Fruit fly (Drosophila melanogaster) S2 (cell line): ENCODE results near the gene CG31106.

Source experiments
- CG8478 ChIP-seq: fragments of >200 bp; optimal IDR thresholded peaks from 2 replicates; lab custom pipeline; 2018
- CTCF ChIP-seq, 2 experiments: fragments of >200 bp; optimal IDR thresholded peaks; 2 replicates each; lab custom pipeline; 2018

Gene CG31106

dm6 chr3R:25215997-25216396 lies at the start of gene CG31106:
TSS of gene CG31106 (plus strand) at chr3R:25216297.
- TF ChIP-seq CG8478 (lab: Kevin White, UChicago) (no peak), CTCF (optimal IDR thresholded peaks at IDR 0.05; lab: Kevin White, UChicago) (no peak)

dm6 chr3R:25166788-25167187 lies 49.3 kb upstream of the CG31106 start:
- no peak for TF ChIP-seq CG8478 (lab: Kevin White, UChicago)

dm6 chr3R:25167407-25168191 lies 48.5 kb upstream of the CG31106 start:
- TF ChIP-seq CTCF (optimal IDR thresholded peaks at IDR 0.05; lab: Kevin White, UChicago) (no peak), CG8478 (lab: Kevin White, UChicago) (no peak)

dm6 chr3R:25168259-25168972 lies 47.7 kb upstream of the CG31106 start:
- TF ChIP-seq CTCF (optimal IDR thresholded peaks at IDR 0.05; lab: Kevin White, UChicago) (no peak), CG8478 (lab: Kevin White, UChicago) (no peak)

- no peak for TF ChIP-seq CG8478 (lab: Kevin White, UChicago)
- no peak for TF ChIP-seq CTCF (optimal IDR thresholded peaks at IDR 0.05; lab: Kevin White, UChicago)
Measured at dm6 chr3R:25172353-25172752, 43.7 kb upstream of the CG31106 start.

dm6 chr3R:25172976-25173375 lies 43.1 kb upstream of the CG31106 start:
- no peak for TF ChIP-seq CTCF (optimal IDR thresholded peaks at IDR 0.05; lab: Kevin White, UChicago)
- TF ChIP-seq CG8478 (lab: Kevin White, UChicago) = no peak

dm6 chr3R:25174244-25174643 lies 41.9 kb upstream of the CG31106 start:
- TF ChIP-seq CTCF (optimal IDR thresholded peaks at IDR 0.05; lab: Kevin White, UChicago) (no peak), CG8478 (lab: Kevin White, UChicago) (no peak)

dm6 chr3R:25176517-25176916 lies 39.6 kb upstream of the CG31106 start:
- TF ChIP-seq CTCF (optimal IDR thresholded peaks at IDR 0.05; lab: Kevin White, UChicago) (no peak), CG8478 (lab: Kevin White, UChicago) (no peak)

dm6 chr3R:25177429-25177828 lies 38.7 kb upstream of the CG31106 start:
- TF ChIP-seq CG8478 (lab: Kevin White, UChicago) = no peak
- no peak for TF ChIP-seq CTCF (optimal IDR thresholded peaks at IDR 0.05; lab: Kevin White, UChicago)

dm6 chr3R:25178521-25178920 lies 37.6 kb upstream of the CG31106 start:
- TF ChIP-seq CTCF (optimal IDR thresholded peaks at IDR 0.05; lab: Kevin White, UChicago) (no peak), CG8478 (lab: Kevin White, UChicago) (no peak)

- TF ChIP-seq CTCF (optimal IDR thresholded peaks at IDR 0.05; lab: Kevin White, UChicago) = no peak
- no peak for TF ChIP-seq CG8478 (lab: Kevin White, UChicago)
Measured at dm6 chr3R:25181424-25181823, 34.7 kb upstream of the CG31106 start.

dm6 chr3R:25183484-25184442 lies 32.3 kb upstream of the CG31106 start, which contains the start of gene dan:
TSS of gene dan (plus strand) at chr3R:25184383.
- TF ChIP-seq CG8478 (lab: Kevin White, UChicago) (no peak), CTCF (optimal IDR thresholded peaks at IDR 0.05; lab: Kevin White, UChicago) (no peak)

- TF ChIP-seq CG8478 (lab: Kevin White, UChicago) (no peak), CTCF (optimal IDR thresholded peaks at IDR 0.05; lab: Kevin White, UChicago) (no peak)
Measured at dm6 chr3R:25184540-25184939, 31.6 kb upstream of the CG31106 start.

- TF ChIP-seq CG8478 (lab: Kevin White, UChicago) (no peak), CTCF (optimal IDR thresholded peaks at IDR 0.05; lab: Kevin White, UChicago) (no peak)
Measured at dm6 chr3R:25188990-25189389, 27.1 kb upstream of the CG31106 start.
